Worm (Caenorhabditis elegans) whole organism, late embryonic: ENCODE results near the gene phy-3.

Experiments used
- C08G9.2 ChIP-seq: sonication (generic microtip); optimal IDR thresholded peaks from 2 replicates; lab custom pipeline; 2016; ENCODE audit warnings: mild to moderate bottlenecking, missing genetic modification characterization, moderate library complexity, missing compliant biosample characterization
- Y22D7AL.16 ChIP-seq: sonication (generic microtip); optimal IDR thresholded peaks from 2 replicates; lab custom pipeline; 2016; ENCODE audit warnings: missing genetic modification characterization, missing compliant biosample characterization
- ahr-1 ChIP-seq: sonication (generic microtip); optimal IDR thresholded peaks from 2 replicates; lab custom pipeline; 2016; ENCODE audit warnings: missing genetic modification characterization, missing compliant biosample characterization
- ama-1 ChIP-seq: fragments of 150-350 bp; optimal IDR thresholded peaks from 2 replicates; lab custom pipeline; 2014
- ceh-14 ChIP-seq: sonication (generic microtip); optimal IDR thresholded peaks from 2 replicates; lab custom pipeline; 2016; ENCODE audit warnings: missing genotype, missing genetic modification characterization, missing compliant biosample characterization
- ceh-18 ChIP-seq: sonication (generic microtip); optimal IDR thresholded peaks from 2 replicates; lab custom pipeline; 2016; ENCODE audit warnings: missing genetic modification characterization, missing compliant biosample characterization
- ceh-19 ChIP-seq: fragments of 200-800 bp; sonication (Bioruptor generic); optimal IDR thresholded peaks from 2 replicates; lab custom pipeline; 2018; ENCODE audit warnings: mild to moderate bottlenecking, missing genetic modification characterization, missing compliant biosample characterization
- ceh-2 ChIP-seq: sonication (generic microtip); optimal IDR thresholded peaks from 2 replicates; lab custom pipeline; 2016; ENCODE audit warnings: missing genotype, missing genetic modification characterization, missing compliant biosample characterization
- ceh-22 ChIP-seq: sonication (generic microtip); optimal IDR thresholded peaks from 2 replicates; lab custom pipeline; 2017; ENCODE audit warnings: missing biosample characterization, missing genetic modification characterization
- ceh-24 ChIP-seq: sonication (generic microtip); optimal IDR thresholded peaks from 2 replicates; lab custom pipeline; 2016; ENCODE audit warnings: mild to moderate bottlenecking, missing genetic modification characterization, missing compliant biosample characterization
- ceh-30 ChIP-seq: fragments of 150-350 bp; optimal IDR thresholded peaks from 2 replicates; lab custom pipeline; 2014; ENCODE audit warnings: missing biosample characterization, missing genetic modification characterization
- ceh-34 ChIP-seq: sonication (generic microtip); optimal IDR thresholded peaks from 2 replicates; lab custom pipeline; 2016; ENCODE audit warnings: mild to moderate bottlenecking, missing genetic modification characterization, missing compliant biosample characterization
- ceh-48 ChIP-seq: sonication (generic microtip); optimal IDR thresholded peaks from 2 replicates; lab custom pipeline; 2016; ENCODE audit warnings: missing genetic modification characterization, inconsistent platforms, missing compliant biosample characterization
- ceh-9 ChIP-seq: sonication (generic microtip); optimal IDR thresholded peaks from 2 replicates; lab custom pipeline; 2016; ENCODE audit warnings: mild to moderate bottlenecking, missing genetic modification characterization, inconsistent platforms, missing compliant biosample characterization
- dve-1 ChIP-seq: sonication (generic microtip); optimal IDR thresholded peaks from 2 replicates; lab custom pipeline; 2017; ENCODE audit warnings: antibody characterized with exemption, mild to moderate bottlenecking, missing genetic modification characterization, missing compliant biosample characterization
- elt-2 ChIP-seq: sonication (generic microtip); optimal IDR thresholded peaks from 2 replicates; lab custom pipeline; 2016; ENCODE audit warnings: missing genetic modification reagents, missing genetic modification characterization, missing compliant biosample characterization
- ets-4 ChIP-seq: sonication (generic microtip); optimal IDR thresholded peaks from 2 replicates; lab custom pipeline; 2016; ENCODE audit warnings: missing genetic modification characterization, missing compliant biosample characterization
- eyg-1 ChIP-seq: sonication (generic microtip); optimal IDR thresholded peaks from 2 replicates; lab custom pipeline; 2016; ENCODE audit warnings: missing genotype, missing genetic modification characterization, missing compliant biosample characterization
- fax-1 ChIP-seq: sonication (generic microtip); optimal IDR thresholded peaks from 2 replicates; lab custom pipeline; 2016; ENCODE audit warnings: missing genotype, missing genetic modification characterization, missing compliant biosample characterization
- fkh-10 ChIP-seq: fragments of 150-350 bp; optimal IDR thresholded peaks from 2 replicates; lab custom pipeline; 2014; ENCODE audit warnings: missing biosample characterization, missing genetic modification reagents, missing genetic modification characterization
- hlh-15 ChIP-seq: sonication (generic microtip); optimal IDR thresholded peaks from 2 replicates; lab custom pipeline; 2016; ENCODE audit warnings: missing genetic modification characterization, missing compliant biosample characterization
- hlh-8 ChIP-seq: sonication (generic microtip); optimal IDR thresholded peaks from 2 replicates; lab custom pipeline; 2016; ENCODE audit warnings: missing genotype, missing genetic modification characterization, missing compliant biosample characterization
- lim-6 ChIP-seq: sonication (generic microtip); optimal IDR thresholded peaks from 2 replicates; lab custom pipeline; 2016; ENCODE audit warnings: missing genetic modification characterization, missing compliant biosample characterization
- madf-2 ChIP-seq: sonication (generic microtip); optimal IDR thresholded peaks from 2 replicates; lab custom pipeline; 2017; ENCODE audit warnings: missing genetic modification characterization, missing compliant biosample characterization
- mec-3 ChIP-seq: sonication (generic microtip); optimal IDR thresholded peaks from 2 replicates; lab custom pipeline; 2016; ENCODE audit warnings: borderline replicate concordance, missing genetic modification characterization, missing compliant biosample characterization
- npax-4 ChIP-seq: sonication (generic microtip); optimal IDR thresholded peaks from 2 replicates; lab custom pipeline; 2016; ENCODE audit warnings: missing genetic modification characterization, missing compliant biosample characterization
- odd-2 ChIP-seq: sonication (generic microtip); optimal IDR thresholded peaks from 2 replicates; lab custom pipeline; 2017; ENCODE audit warnings: antibody characterized with exemption, mild to moderate bottlenecking, missing genetic modification characterization, missing compliant biosample characterization
- pag-3 ChIP-seq: sonication (generic microtip); optimal IDR thresholded peaks from 2 replicates; lab custom pipeline; 2016; ENCODE audit warnings: missing compliant biosample characterization, missing genetic modification characterization, borderline replicate concordance
- pha-2 ChIP-seq: sonication (generic microtip); optimal IDR thresholded peaks from 2 replicates; lab custom pipeline; 2017; ENCODE audit warnings: mild to moderate bottlenecking, missing genetic modification characterization, missing compliant biosample characterization
- pros-1 ChIP-seq: fragments of 150-350 bp; optimal IDR thresholded peaks from 2 replicates; lab custom pipeline; 2014; ENCODE audit warnings: missing biosample characterization, missing genetic modification reagents, missing genetic modification characterization
- ref-2 ChIP-seq: sonication (generic microtip); optimal IDR thresholded peaks from 2 replicates; lab custom pipeline; 2016; ENCODE audit warnings: missing genetic modification characterization, missing compliant biosample characterization
- sox-2 ChIP-seq: fragments of 200-800 bp; sonication (Bioruptor generic); IDR thresholded peaks from 2 replicates; pipeline ENCODE4 v1.3.6; 2022; ENCODE audit warnings: missing genetic modification reagents, missing genetic modification characterization, missing compliant biosample characterization
- ttx-3 ChIP-seq: sonication (generic microtip); optimal IDR thresholded peaks from 2 replicates; lab custom pipeline; 2016; ENCODE audit warnings: missing genetic modification reagents, missing genetic modification characterization, missing compliant biosample characterization
- unc-42 ChIP-seq: sonication (generic microtip); optimal IDR thresholded peaks from 2 replicates; lab custom pipeline; 2016; ENCODE audit warnings: missing genotype, missing genetic modification characterization, missing compliant biosample characterization
- unc-55 ChIP-seq: sonication (generic microtip); optimal IDR thresholded peaks from 2 replicates; lab custom pipeline; 2017; ENCODE audit warnings: missing biosample characterization, missing genetic modification reagents, missing genetic modification characterization
- zip-5 ChIP-seq: sonication (generic microtip); optimal IDR thresholded peaks from 2 replicates; lab custom pipeline; 2016; ENCODE audit warnings: missing genetic modification characterization, missing compliant biosample characterization
- ztf-16 ChIP-seq: sonication (generic microtip); optimal IDR thresholded peaks from 2 replicates; lab custom pipeline; 2017; ENCODE audit warnings: missing genetic modification characterization, missing compliant biosample characterization

Gene phy-3

DNA sequence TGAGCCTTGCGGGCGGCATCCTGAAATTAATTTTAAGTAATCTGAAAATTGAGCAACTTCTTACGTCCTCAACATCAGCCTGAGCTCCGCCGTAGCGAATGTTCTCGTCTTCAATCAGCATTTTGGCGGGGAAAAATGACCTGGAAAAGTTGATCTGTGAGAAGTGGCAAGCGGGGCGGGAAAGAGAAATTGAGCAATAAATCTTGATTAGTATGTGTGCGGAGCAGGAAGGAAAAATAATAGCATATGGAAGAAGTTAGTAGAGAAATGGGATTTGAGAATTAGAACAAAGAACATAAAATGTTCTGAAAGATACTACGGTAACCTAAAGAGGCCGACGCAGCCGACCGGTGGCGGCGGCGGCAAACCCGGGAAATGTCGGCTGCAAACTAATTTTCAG, 2.0 kb downstream of the phy-3 start, which contains the start of gene tni-3:
tni-3 (minus strand) TSS at position 140 of the 400 bp plus-strand sequence.
- no peak for TF ChIP-seq elt-2
- no peak for TF ChIP-seq fkh-10 (GFP tag; lab: Kevin White, UChicago)
- no peak for TF ChIP-seq ama-1
- no peak for TF ChIP-seq fax-1 (tag; lab: Kevin White, UChicago)
- no peak for TF ChIP-seq C08G9.2
- no peak for TF ChIP-seq ceh-14 (tag; lab: Kevin White, UChicago)
- no peak for TF ChIP-seq dve-1 (tag; lab: Kevin White, UChicago)
- TF ChIP-seq npax-4 (tag; lab: Kevin White, UChicago): no peak
- TF ChIP-seq ets-4 (tag; lab: Kevin White, UChicago): no peak
- no peak for TF ChIP-seq ceh-2 (tag; lab: Kevin White, UChicago)
- TF ChIP-seq zip-5: no peak
- no peak for TF ChIP-seq ceh-34 (tag; lab: Kevin White, UChicago)
- no peak for TF ChIP-seq hlh-8 (tag; lab: Kevin White, UChicago)
- TF ChIP-seq ceh-30: no peak

- TF ChIP-seq sox-2 (GFP tag; lab: Robert Waterston, UW): no peak
- TF ChIP-seq Y22D7AL.16 (tag; lab: Kevin White, UChicago): no peak
- no peak for TF ChIP-seq unc-55
- no peak for TF ChIP-seq ref-2 (tag; lab: Kevin White, UChicago)
- TF ChIP-seq ceh-34 (tag; lab: Kevin White, UChicago): peak; percentile 56
- peak; percentile 7 for TF ChIP-seq ceh-18 (tag; lab: Kevin White, UChicago)
- no peak for TF ChIP-seq ceh-19 (GFP tag; lab: Kevin White, UChicago)
These were observed 3.1 kb downstream of the phy-3 start for ce11 chrV:16836100-16836499.

ce11 chrV:16838435-16838834, 5.5 kb downstream of the phy-3 start:
- TF ChIP-seq ceh-48 (no peak), ztf-16 (tag; lab: Kevin White, UChicago) (no peak), madf-2 (no peak), ceh-22 (tag; lab: Kevin White, UChicago) (no peak), ttx-3 (tag; lab: Kevin White, UChicago) (no peak), fax-1 (tag; lab: Kevin White, UChicago) (no peak), unc-42 (tag; lab: Kevin White, UChicago) (no peak), mec-3 (tag; lab: Kevin White, UChicago) (no peak), ahr-1 (tag; lab: Kevin White, UChicago) (no peak), pros-1 (tag; lab: Kevin White, UChicago) (no peak), sox-2 (GFP tag; lab: Robert Waterston, UW) (no peak)

DNA sequence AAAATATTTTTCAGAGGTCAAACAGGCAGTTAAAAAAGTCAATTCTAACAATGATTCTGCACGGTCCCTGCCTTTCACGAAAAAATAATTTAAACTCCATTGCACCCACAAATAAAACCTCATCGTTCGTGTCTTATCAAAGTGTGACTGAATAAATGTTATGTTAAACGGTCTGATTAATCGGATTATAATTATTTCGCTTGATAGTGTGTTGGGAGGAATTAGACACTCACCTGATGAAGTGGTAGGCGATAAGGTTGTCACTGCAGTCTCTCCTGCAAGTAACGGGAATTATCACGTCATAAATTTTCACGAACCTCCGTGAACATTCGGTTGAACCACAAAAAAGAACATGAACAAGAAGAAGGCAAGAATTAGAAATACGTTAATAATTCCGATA, 7.3 kb downstream of the phy-3 start:
- TF ChIP-seq elt-2: no peak
- TF ChIP-seq hlh-8 (tag; lab: Kevin White, UChicago): no peak
- TF ChIP-seq dve-1 (tag; lab: Kevin White, UChicago): no peak
- TF ChIP-seq pag-3: no peak
- TF ChIP-seq odd-2: no peak
- no peak for TF ChIP-seq ceh-48
- TF ChIP-seq lim-6: no peak
- no peak for TF ChIP-seq ceh-24 (tag; lab: Kevin White, UChicago)
- TF ChIP-seq mec-3 (tag; lab: Kevin White, UChicago): no peak
- TF ChIP-seq hlh-15 (tag; lab: Kevin White, UChicago): no peak
- TF ChIP-seq pha-2 (tag; lab: Kevin White, UChicago): no peak
- no peak for TF ChIP-seq ceh-9 (tag; lab: Kevin White, UChicago)
- no peak for TF ChIP-seq npax-4 (tag; lab: Kevin White, UChicago)
- TF ChIP-seq ets-4 (tag; lab: Kevin White, UChicago): no peak
- no peak for TF ChIP-seq ceh-30
- TF ChIP-seq eyg-1: no peak
- no peak for TF ChIP-seq fax-1 (tag; lab: Kevin White, UChicago)
